Fruit fly (Drosophila melanogaster) whole organism: ENCODE measurements around the gene grn.

ENCODE experiments used
- CG8478 ChIP-seq: fragments of >200 bp; optimal IDR thresholded peaks from 2 replicates; lab custom pipeline; 2018; ENCODE audit warnings: inconsistent platforms
- Dll ChIP-seq: fragments of >200 bp; optimal IDR thresholded peaks from 2 replicates; lab custom pipeline; 2017
- EcR ChIP-seq, 2 experiments: fragments of >200 bp; optimal IDR thresholded peaks; 2 replicates each; lab custom pipeline; 2017; ENCODE audit warnings: missing biosample characterization in 2 of 2, missing genetic modification characterization in 2 of 2, missing genetic modification reagents in 2 of 2
- pan ChIP-seq: fragments of >200 bp; optimal IDR thresholded peaks from 2 replicates; lab custom pipeline; 2017
- psq ChIP-seq: fragments of >200 bp; optimal IDR thresholded peaks from 2 replicates; lab custom pipeline; 2017
- usp ChIP-seq: fragments of >200 bp; optimal IDR thresholded peaks from 2 replicates; lab custom pipeline; 2017; ENCODE audit warnings: missing biosample characterization, missing genetic modification characterization, mixed read lengths

DNA sequence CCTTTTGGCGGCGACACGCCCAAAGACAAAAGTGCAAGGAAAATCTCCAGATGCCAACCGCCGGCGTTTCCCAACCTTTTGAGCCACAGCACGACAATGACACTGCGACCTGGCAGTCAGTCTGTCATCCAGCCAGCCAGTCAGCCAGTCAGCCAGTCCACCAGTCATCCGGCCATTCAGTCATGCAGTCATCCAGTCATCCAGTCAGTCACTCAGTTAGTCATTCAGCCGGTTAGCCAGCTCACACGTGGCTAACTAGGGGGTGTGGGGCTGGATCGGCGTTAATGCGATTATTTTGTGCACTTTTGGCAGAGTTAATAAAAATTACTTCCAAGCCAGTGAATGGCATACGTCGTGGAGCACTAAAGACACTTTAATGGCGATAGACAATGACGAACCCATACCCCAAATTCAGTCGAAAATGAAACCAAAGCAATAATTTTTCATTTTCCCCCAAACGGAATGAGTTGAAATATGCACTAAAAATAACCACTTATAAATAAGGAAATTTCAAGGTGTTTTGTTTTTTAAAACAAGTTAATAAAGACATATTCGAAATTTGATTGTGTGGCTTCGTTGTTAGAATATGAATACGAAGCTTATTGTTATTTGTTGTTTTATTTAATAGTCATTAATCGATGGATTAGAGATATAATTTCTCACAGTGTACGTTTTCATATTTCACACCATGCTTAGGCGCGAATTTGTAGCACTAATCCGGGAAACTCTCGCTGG, 43.6 kb upstream of the grn start:
- no peak for TF ChIP-seq psq (lab: Kevin White, UChicago)
- no peak for TF ChIP-seq EcR (GFP tag; optimal IDR thresholded peaks at IDR 0.05; lab: Kevin White, UChicago)
- no peak for TF ChIP-seq CG8478
- no peak for TF ChIP-seq Dll (lab: Kevin White, UChicago)
- no peak for TF ChIP-seq pan (lab: Kevin White, UChicago)
- no peak for TF ChIP-seq usp (GFP tag; lab: Kevin White, UChicago)
